Worm (Caenorhabditis elegans) whole organism, L4 larva: ENCODE data around the gene clec-85.

Experiments used
- D1046.2 ChIP-seq: fragments of 200-800 bp; sonication (Bioruptor generic); IDR thresholded peaks from 2 replicates; pipeline ENCODE4 v1.3.6; 2022; ENCODE audit warnings: missing genetic modification characterization, missing compliant biosample characterization
- F26F4.8 ChIP-seq: fragments of 200-800 bp; sonication (Bioruptor generic); conservative IDR thresholded peaks from 2 replicates; pipeline ENCODE4 v1.3.6; 2022; ENCODE audit warnings: missing genetic modification characterization, missing compliant biosample characterization
- arid-1 ChIP-seq: fragments of 200-800 bp; sonication (Bioruptor generic); conservative IDR thresholded peaks from 2 replicates; pipeline ENCODE4 v1.3.6; 2022; ENCODE audit warnings: missing genetic modification reagents, missing genetic modification characterization, missing compliant biosample characterization
- daf-12 ChIP-seq: fragments of 150-350 bp; optimal IDR thresholded peaks from 2 replicates; lab custom pipeline; 2014; ENCODE audit warnings: missing biosample characterization, missing genetic modification reagents, missing genetic modification characterization
- mdl-1 ChIP-seq, 2 experiments: fragments of 150-350 bp in 1 of 2; sonication (generic microtip) in 1 of 2; optimal IDR thresholded peaks; 2 replicates each; lab custom pipeline; 2014 to 2017; ENCODE audit warnings: missing biosample characterization in 2 of 2, missing genetic modification characterization in 2 of 2

DNA sequence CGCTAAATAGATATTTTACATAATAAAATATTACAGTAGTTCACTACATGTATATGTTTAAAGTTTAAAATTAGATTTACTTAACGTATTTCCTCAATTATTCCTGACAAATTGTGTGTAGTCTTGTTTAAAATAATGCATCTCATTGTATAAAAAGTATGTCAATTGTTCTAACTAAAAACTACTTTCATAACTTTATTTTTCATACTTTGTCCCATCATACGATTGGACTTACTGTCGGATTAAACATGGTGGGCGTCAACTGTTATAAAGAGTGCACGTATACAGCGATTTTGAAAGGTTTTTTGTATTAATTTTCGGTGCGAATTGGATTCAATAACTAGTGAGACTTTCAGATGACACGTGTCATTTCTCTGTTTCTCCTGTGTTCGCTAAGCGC lies 47.0 kb upstream of the clec-85 start, which contains the start of gene Y54G2A.32:
- no peak for TF ChIP-seq arid-1
- no peak for TF ChIP-seq D1046.2 (GFP tag; lab: Robert Waterston, UW)
- TF ChIP-seq mdl-1 (tag; optimal IDR thresholded peaks at IDR 0.05; lab: Kevin White, UChicago): no peak
- no peak for TF ChIP-seq F26F4.8 (GFP tag; lab: Robert Waterston, UW)
- no peak for TF ChIP-seq daf-12
